Worm (Caenorhabditis elegans): Measurements from ENCODE around the gene C17G10.6.

C17G10.6 gene

ce11 chrII:5570272-5570671, 32.8 kb downstream of the C17G10.6 start, which contains the start of the genes C17C3.1 and C17C3.15:
C17C3.1 (plus strand) TSS chrII:5570572.
C17C3.15 (plus strand) TSS chrII:5570654.
- TF ChIP-seq sem-4 (tag; optimal IDR thresholded peaks at IDR 0.05) (no peak), sma-9 (GFP tag; optimal IDR thresholded peaks at IDR 0.05) (peak; percentile 5), sma-9 (tag; optimal IDR thresholded peaks at IDR 0.05) (no peak)

DNA sequence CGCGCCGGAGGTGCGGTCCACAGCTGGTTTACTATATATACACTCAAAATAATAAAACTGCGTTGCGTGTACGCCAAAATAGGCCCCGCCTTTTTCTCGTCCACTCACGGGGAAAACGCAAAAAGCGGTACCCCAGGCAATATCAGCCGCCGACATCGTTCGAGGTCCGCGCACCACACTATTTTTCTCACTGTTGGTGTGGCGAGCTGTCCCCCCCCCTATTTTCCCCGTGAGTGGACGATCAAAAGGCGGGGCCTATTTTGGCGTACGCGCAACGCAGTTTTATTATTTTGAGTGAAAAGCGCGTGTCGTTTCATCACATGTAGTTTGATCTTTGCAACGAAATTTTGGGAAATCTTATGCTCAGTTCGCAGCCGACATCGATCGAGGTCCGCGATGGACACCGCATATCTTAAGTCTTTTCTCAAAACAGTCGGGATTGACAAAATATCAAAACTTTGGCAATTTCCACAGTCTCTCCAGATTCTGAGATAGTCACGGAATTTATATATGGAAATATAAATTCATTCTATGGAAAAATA, 37.9 kb downstream of the C17G10.6 start:
- no peak for TF ChIP-seq nhr-11 (tag; optimal IDR thresholded peaks at IDR 0.05)
- no peak for TF ChIP-seq lsy-2 (tag; optimal IDR thresholded peaks at IDR 0.05)
- TF ChIP-seq skn-1 (tag; optimal IDR thresholded peaks at IDR 0.05) = no peak
- no peak for TF ChIP-seq nhr-12 (tag; optimal IDR thresholded peaks at IDR 0.05)
- TF ChIP-seq aly-2 (tag; optimal IDR thresholded peaks at IDR 0.05) = no peak
- TF ChIP-seq gmeb-1 (tag; optimal IDR thresholded peaks at IDR 0.05) = no peak
- no peak for TF ChIP-seq lin-39 (tag; optimal IDR thresholded peaks at IDR 0.05)
- TF ChIP-seq nhr-237 (tag; optimal IDR thresholded peaks at IDR 0.05) = no peak
- TF ChIP-seq nhr-10 (tag; optimal IDR thresholded peaks at IDR 0.05) = no peak
- TF ChIP-seq elt-3 (tag; optimal IDR thresholded peaks at IDR 0.05) = no peak
- TF ChIP-seq ztf-1 (GFP tag; conservative IDR thresholded peaks at IDR 0.05) = no peak
- no peak for TF ChIP-seq R02D3.7 (tag; optimal IDR thresholded peaks at IDR 0.05)
- TF ChIP-seq nhr-23 (tag; optimal IDR thresholded peaks at IDR 0.05) = no peak
- no peak for TF ChIP-seq Y55F3AM.14 (GFP tag; optimal IDR thresholded peaks at IDR 0.05)
- no peak for TF ChIP-seq nhr-6 (tag; optimal IDR thresholded peaks at IDR 0.05)
- TF ChIP-seq lin-13 (GFP tag; optimal IDR thresholded peaks at IDR 0.05) = no peak
- TF ChIP-seq snpc-4 (tag; optimal IDR thresholded peaks at IDR 0.05) = no peak
- TF ChIP-seq nhr-77 (tag; optimal IDR thresholded peaks at IDR 0.05) = no peak

- no peak for TF ChIP-seq elt-3 (tag; optimal IDR thresholded peaks at IDR 0.05)
- TF ChIP-seq skn-1 (tag; optimal IDR thresholded peaks at IDR 0.05) = peak; percentile 6
- peak; percentile 19 for TF ChIP-seq fos-1 (tag; optimal IDR thresholded peaks at IDR 0.05)
- TF ChIP-seq sma-9 (GFP tag; optimal IDR thresholded peaks at IDR 0.05) = peak; percentile 17
- TF ChIP-seq sma-9 (tag; optimal IDR thresholded peaks at IDR 0.05) = no peak
Observed at ce11 chrII:5561392-5561791, 41.7 kb downstream of the C17G10.6 start, which contains the start of gene C17C3.3. C17C3.3 (plus strand) TSS chrII:5561737.

DNA sequence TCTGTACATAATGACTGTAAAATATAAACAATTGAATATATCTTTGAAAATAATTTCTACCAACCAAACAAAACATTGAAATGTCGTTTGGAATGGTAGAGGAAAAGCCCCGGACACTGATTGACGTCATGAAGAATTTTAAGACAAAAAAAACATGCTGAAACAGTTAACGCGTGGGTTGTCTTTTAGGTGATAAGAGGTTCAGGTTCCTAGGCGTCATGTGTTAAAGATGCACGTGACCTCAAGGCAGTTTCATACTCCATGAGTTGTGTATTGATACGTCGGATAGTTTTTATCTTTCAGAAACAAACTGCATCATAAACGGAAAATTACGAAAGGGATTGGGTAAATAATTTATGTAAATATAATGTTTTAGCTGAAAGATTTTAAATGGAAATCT, 46.0 kb downstream of the C17G10.6 start:
- peak; percentile 14 for TF ChIP-seq crh-2 (tag; optimal IDR thresholded peaks at IDR 0.05)
- no peak for TF ChIP-seq lin-39 (tag; optimal IDR thresholded peaks at IDR 0.05)
- no peak for TF ChIP-seq skn-1 (tag; optimal IDR thresholded peaks at IDR 0.05)
- peak; percentile 38 for TF ChIP-seq gmeb-1 (tag; optimal IDR thresholded peaks at IDR 0.05)
- no peak for TF ChIP-seq nhr-21 (tag; optimal IDR thresholded peaks at IDR 0.05)
- no peak for TF ChIP-seq aly-2 (tag; optimal IDR thresholded peaks at IDR 0.05)
- TF ChIP-seq nhr-129 (tag; optimal IDR thresholded peaks at IDR 0.05) = no peak
- no peak for TF ChIP-seq egl-27 (tag; optimal IDR thresholded peaks at IDR 0.05)
- TF ChIP-seq unc-55 (GFP tag; optimal IDR thresholded peaks at IDR 0.05) = no peak
- TF ChIP-seq sem-4 (tag; optimal IDR thresholded peaks at IDR 0.05) = no peak
- TF ChIP-seq nhr-11 (tag; optimal IDR thresholded peaks at IDR 0.05) = no peak
- peak; percentile 60 for TF ChIP-seq sma-9 (GFP tag; optimal IDR thresholded peaks at IDR 0.05)
- no peak for TF ChIP-seq sma-9 (tag; optimal IDR thresholded peaks at IDR 0.05)

ce11 chrII:5556431-5556830, 46.7 kb downstream of the C17G10.6 start, which contains the start of gene ins-11:
ins-11 (plus strand) TSS chrII:5556731.
- TF ChIP-seq nhr-23 (tag; optimal IDR thresholded peaks at IDR 0.05) = no peak
- TF ChIP-seq zag-1 (tag; optimal IDR thresholded peaks at IDR 0.05) = no peak
- TF ChIP-seq unc-55 (GFP tag; optimal IDR thresholded peaks at IDR 0.05) = no peak

DNA sequence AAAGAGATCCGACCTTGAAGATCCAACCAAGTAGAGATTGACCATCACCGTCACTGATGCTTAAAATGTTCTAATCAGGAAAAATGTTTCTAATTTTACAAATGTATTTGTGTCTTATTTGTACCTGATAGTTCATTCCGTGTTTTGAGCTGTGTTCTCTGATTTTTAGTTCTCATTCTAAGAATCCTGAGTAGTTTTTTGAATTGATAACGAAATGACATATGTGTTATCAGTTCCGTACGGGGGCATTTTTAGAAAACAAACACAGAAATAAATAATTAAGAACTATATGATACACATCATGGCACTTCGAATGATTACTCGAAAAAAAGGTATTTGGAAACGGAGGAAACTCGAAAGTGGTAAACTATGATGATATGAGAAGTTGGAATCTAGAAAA, 47.6 kb downstream of the C17G10.6 start:
- TF ChIP-seq Y55F3AM.14 (GFP tag; optimal IDR thresholded peaks at IDR 0.05) (no peak), crh-2 (tag; optimal IDR thresholded peaks at IDR 0.05) (no peak), snpc-4 (tag; optimal IDR thresholded peaks at IDR 0.05) (no peak), sma-9 (GFP tag; optimal IDR thresholded peaks at IDR 0.05) (no peak), sma-9 (tag; optimal IDR thresholded peaks at IDR 0.05) (no peak), egl-27 (tag; optimal IDR thresholded peaks at IDR 0.05) (no peak), peb-1 (tag; optimal IDR thresholded peaks at IDR 0.05) (no peak), zag-1 (tag; optimal IDR thresholded peaks at IDR 0.05) (no peak), dmd-4 (tag; optimal IDR thresholded peaks at IDR 0.05) (no peak), alr-1 (tag; optimal IDR thresholded peaks at IDR 0.05) (no peak), nhr-237 (tag; optimal IDR thresholded peaks at IDR 0.05) (no peak)

All from whole organism, L2 larva.